Worm (Caenorhabditis elegans): ENCODE data around the gene wah-1.

The wah-1 gene

ce11 chrIII:11946062-11946749, 43.8 kb upstream of the wah-1 start (continued):
- TF ChIP-seq pag-3 (tag; optimal IDR thresholded peaks at IDR 0.05; ENCODE audit: borderline replicate concordance) (no peak), ceh-24 (tag; optimal IDR thresholded peaks at IDR 0.05) (no peak), odd-2 (tag; optimal IDR thresholded peaks at IDR 0.05) (no peak), hlh-6 (tag; optimal IDR thresholded peaks at IDR 0.05) (peak; percentile 65), dmd-4 (tag; optimal IDR thresholded peaks at IDR 0.05; ENCODE audit: borderline replicate concordance) (peak; percentile 34), dve-1 (tag; optimal IDR thresholded peaks at IDR 0.05) (no peak), ets-4 (tag; optimal IDR thresholded peaks at IDR 0.05) (peak; percentile 97), C08G9.2 (tag; optimal IDR thresholded peaks at IDR 0.05) (peak; percentile 95), lin-11 (tag; optimal IDR thresholded peaks at IDR 0.05) (no peak), ceh-48 (tag; optimal IDR thresholded peaks at IDR 0.05) (no peak), hlh-8 (tag; optimal IDR thresholded peaks at IDR 0.05) (peak; percentile 87), pqm-1 (tag; optimal IDR thresholded peaks at IDR 0.05) (peak; percentile 59), pha-4 (tag; optimal IDR thresholded peaks at IDR 0.05) (no peak), C38D4.7 (GFP tag; optimal IDR thresholded peaks at IDR 0.05) (no peak), ceh-14 (tag; optimal IDR thresholded peaks at IDR 0.05) (peak; percentile 47), Y22D7AL.16 (tag; optimal IDR thresholded peaks at IDR 0.05) (no peak), F13H6.1 (tag; optimal IDR thresholded peaks at IDR 0.05) (peak; percentile 72), hlh-30 (tag; optimal IDR thresholded peaks at IDR 0.05; ENCODE audit: insufficient read depth) (no peak), ceh-18 (tag; optimal IDR thresholded peaks at IDR 0.05) (peak; percentile 6), pat-9 (tag; optimal IDR thresholded peaks at IDR 0.05) (no peak), che-1 (tag; optimal IDR thresholded peaks at IDR 0.05) (no peak)

- TF ChIP-seq nfya-1 (tag; optimal IDR thresholded peaks at IDR 0.05), result peak; percentile 76
- TF ChIP-seq ceh-6 (GFP tag; optimal IDR thresholded peaks at IDR 0.05), result no peak
These were observed 43.0 kb upstream of the wah-1 start, which contains the start of gene Y56A3A.7 for ce11 chrIII:11946973-11947372. TSS of gene Y56A3A.7 (minus strand) at chrIII:11947019.

- TF ChIP-seq ets-4 (tag; optimal IDR thresholded peaks at IDR 0.05) (peak; percentile 20), hlh-6 (tag; optimal IDR thresholded peaks at IDR 0.05) (no peak)
These were observed 42.4 kb upstream of the wah-1 start for ce11 chrIII:11947527-11947926.

- no peak for TF ChIP-seq sox-4 (tag; optimal IDR thresholded peaks at IDR 0.05)
- no peak for TF ChIP-seq unc-86 (tag; optimal IDR thresholded peaks at IDR 0.05)
- no peak for TF ChIP-seq ceh-24 (tag; optimal IDR thresholded peaks at IDR 0.05)
- TF ChIP-seq pqm-1 (tag; optimal IDR thresholded peaks at IDR 0.05), result no peak
- TF ChIP-seq C08G9.2 (tag; optimal IDR thresholded peaks at IDR 0.05), result no peak
- no peak for TF ChIP-seq syd-9 (tag; optimal IDR thresholded peaks at IDR 0.05)
- TF ChIP-seq ceh-31 (tag; optimal IDR thresholded peaks at IDR 0.05), result no peak
- no peak for TF ChIP-seq elt-2 (tag; optimal IDR thresholded peaks at IDR 0.05)
- no peak for TF ChIP-seq pha-4 (tag; optimal IDR thresholded peaks at IDR 0.05)
- no peak for TF ChIP-seq pha-2 (tag; optimal IDR thresholded peaks at IDR 0.05)
- TF ChIP-seq K02D7.2 (tag; optimal IDR thresholded peaks at IDR 0.05), result no peak
- TF ChIP-seq K09A11.1 (tag; optimal IDR thresholded peaks at IDR 0.05; ENCODE audit: insufficient read depth), result no peak
- TF ChIP-seq ceh-9 (tag; optimal IDR thresholded peaks at IDR 0.05), result no peak
- TF ChIP-seq odd-2 (tag; optimal IDR thresholded peaks at IDR 0.05), result no peak
- no peak for TF ChIP-seq ceh-6 (GFP tag; optimal IDR thresholded peaks at IDR 0.05)
These were observed 41.5 kb upstream of the wah-1 start for ce11 chrIII:11948437-11948836.

- no peak for TF ChIP-seq ceh-45 (GFP tag; IDR thresholded peaks at IDR 0.05)
- TF ChIP-seq ceh-9 (tag; optimal IDR thresholded peaks at IDR 0.05), result no peak
- no peak for TF ChIP-seq pat-9 (tag; optimal IDR thresholded peaks at IDR 0.05)
- TF ChIP-seq hlh-6 (tag; optimal IDR thresholded peaks at IDR 0.05), result no peak
- TF ChIP-seq nhr-11 (tag; optimal IDR thresholded peaks at IDR 0.05), result no peak
- TF ChIP-seq ttx-3 (tag; optimal IDR thresholded peaks at IDR 0.05), result no peak
- no peak for TF ChIP-seq pha-2 (tag; optimal IDR thresholded peaks at IDR 0.05)
- no peak for TF ChIP-seq ref-2 (tag; optimal IDR thresholded peaks at IDR 0.05)
- TF ChIP-seq ceh-22 (tag; optimal IDR thresholded peaks at IDR 0.05), result no peak
- no peak for TF ChIP-seq K09A11.1 (tag; optimal IDR thresholded peaks at IDR 0.05; ENCODE audit: insufficient read depth)
These were observed 40.6 kb upstream of the wah-1 start for ce11 chrIII:11949276-11949879.

Measured in whole organism, late embryonic.